Worm (Caenorhabditis elegans) whole organism, young adult: ENCODE data around the gene syf-2.

ENCODE experiments used
- B0035.1 ChIP-seq: sonication (generic microtip); optimal IDR thresholded peaks from 2 replicates; lab custom pipeline; 2016; ENCODE audit warnings: missing genetic modification characterization, mild to moderate bottlenecking, missing compliant biosample characterization, missing genotype, missing genetic modification reagents
- B0261.1 ChIP-seq: sonication (generic microtip); optimal IDR thresholded peaks from 2 replicates; lab custom pipeline; 2016; ENCODE audit warnings: mild to moderate bottlenecking, missing genetic modification characterization, moderate library complexity, missing compliant biosample characterization
- B0336.3 ChIP-seq: fragments of 200-800 bp; sonication (Bioruptor generic); IDR thresholded peaks from 2 replicates; pipeline ENCODE4 v1.3.6; 2022; ENCODE audit warnings: missing genetic modification characterization, missing compliant biosample characterization
- C17E4.6 ChIP-seq: fragments of 200-800 bp; sonication (Bioruptor generic); IDR thresholded peaks from 2 replicates; pipeline ENCODE4 v1.3.6; 2022; ENCODE audit warnings: missing genetic modification reagents, missing genetic modification characterization, missing compliant biosample characterization
- D2030.7 ChIP-seq: fragments of 200-800 bp; sonication (Bioruptor generic); IDR thresholded peaks from 2 replicates; pipeline ENCODE4 v1.3.6; 2022; ENCODE audit warnings: missing genetic modification reagents, missing genetic modification characterization, missing compliant biosample characterization
- F10E7.11 ChIP-seq: sonication (generic microtip); optimal IDR thresholded peaks from 2 replicates; lab custom pipeline; 2017; ENCODE audit warnings: mild to moderate bottlenecking, missing genetic modification characterization, moderate library complexity, missing compliant biosample characterization
- F55B11.4 ChIP-seq: sonication (generic microtip); optimal IDR thresholded peaks from 2 replicates; lab custom pipeline; 2016; ENCODE audit warnings: missing compliant biosample characterization, missing genetic modification characterization, borderline replicate concordance; ENCODE audit not compliant: insufficient read depth
- F57C9.4 ChIP-seq: sonication (generic microtip); optimal IDR thresholded peaks from 2 replicates; lab custom pipeline; 2017; ENCODE audit warnings: mild to moderate bottlenecking, missing genetic modification characterization, missing compliant biosample characterization
- K12H6.12 ChIP-seq: fragments of 200-800 bp; sonication (Bioruptor generic); optimal IDR thresholded peaks from 2 replicates; lab custom pipeline; 2018; ENCODE audit warnings: mild to moderate bottlenecking, missing genetic modification characterization, missing compliant biosample characterization
- T26A5.8 ChIP-seq: sonication (generic microtip); optimal IDR thresholded peaks from 2 replicates; lab custom pipeline; 2016; ENCODE audit warnings: missing genetic modification characterization, missing compliant biosample characterization
- Y53G8AR.9 ChIP-seq: fragments of 200-800 bp; sonication (Bioruptor generic); conservative IDR thresholded peaks from 2 replicates; pipeline ENCODE4 v1.3.6; 2022; ENCODE audit warnings: missing genetic modification reagents, missing genetic modification characterization, missing compliant biosample characterization
- ama-1 ChIP-seq, 3 experiments: fragments of 150-350 bp in 1 of 3; sonication (generic microtip) in 2 of 3; optimal IDR thresholded peaks; 2 replicates each; lab custom pipeline; 2014 to 2018; ENCODE audit warnings: missing biosample characterization in 2 of 3, missing genetic modification characterization in 2 of 3, missing genetic modification reagents in 2 of 3
- aptf-2 ChIP-seq: fragments of 200-800 bp; sonication (Bioruptor generic); conservative IDR thresholded peaks from 2 replicates; pipeline ENCODE4 v1.3.6; 2022; ENCODE audit warnings: missing genetic modification reagents, missing genetic modification characterization, missing compliant biosample characterization
- attf-3 ChIP-seq: fragments of 200-800 bp; sonication (Bioruptor generic); conservative IDR thresholded peaks from 2 replicates; pipeline ENCODE4 v1.3.6; 2022; ENCODE audit warnings: missing genetic modification reagents, missing genetic modification characterization, missing compliant biosample characterization
- ccch-3 ChIP-seq: fragments of 200-800 bp; sonication (Bioruptor generic); optimal IDR thresholded peaks from 2 replicates; lab custom pipeline; 2018; ENCODE audit warnings: mild to moderate bottlenecking, missing genetic modification characterization, missing compliant biosample characterization
- ceh-40 ChIP-seq: fragments of 200-800 bp; sonication (Bioruptor generic); IDR thresholded peaks from 2 replicates; pipeline ENCODE4 v1.3.6; 2022; ENCODE audit warnings: missing genetic modification characterization, missing compliant biosample characterization
- ceh-58 ChIP-seq: fragments of 200-800 bp; sonication (Bioruptor generic); IDR thresholded peaks from 2 replicates; pipeline ENCODE4 v1.3.6; 2022; ENCODE audit warnings: missing genetic modification characterization, missing compliant biosample characterization
- dox-1 ChIP-seq: fragments of 200-800 bp; sonication (Bioruptor generic); IDR thresholded peaks from 2 replicates; pipeline ENCODE4 v1.3.6; 2022; ENCODE audit warnings: missing genetic modification reagents, missing genetic modification characterization, missing compliant biosample characterization
- dpl-1 ChIP-seq: fragments of 150-350 bp; optimal IDR thresholded peaks from 2 replicates; lab custom pipeline; 2014; ENCODE audit warnings: missing biosample characterization, missing genetic modification reagents, missing genetic modification characterization
- egrh-3 ChIP-seq: fragments of 200-800 bp; sonication (Bioruptor generic); IDR thresholded peaks from 2 replicates; pipeline ENCODE4 v1.3.6; 2022; ENCODE audit warnings: missing genetic modification reagents, missing genetic modification characterization, missing compliant biosample characterization
- ekl-4 ChIP-seq: fragments of 200-800 bp; sonication (Bioruptor generic); IDR thresholded peaks from 2 replicates; pipeline ENCODE4 v1.3.6; 2022; ENCODE audit warnings: missing genetic modification reagents, missing genetic modification characterization, missing compliant biosample characterization
- hlh-12 ChIP-seq: sonication (generic microtip); optimal IDR thresholded peaks from 2 replicates; lab custom pipeline; 2016; ENCODE audit warnings: missing genetic modification characterization, missing compliant biosample characterization
- hlh-26 ChIP-seq: fragments of 200-800 bp; sonication (Bioruptor generic); conservative IDR thresholded peaks from 2 replicates; pipeline ENCODE4 v1.3.6; 2022; ENCODE audit warnings: missing genetic modification reagents, missing genetic modification characterization, missing compliant biosample characterization
- hmg-1.2 ChIP-seq: fragments of 200-800 bp; sonication (Bioruptor generic); IDR thresholded peaks from 2 replicates; pipeline ENCODE4 v1.3.6; 2022; ENCODE audit warnings: missing genetic modification reagents, missing genetic modification characterization, missing compliant biosample characterization
- let-526 ChIP-seq: fragments of 200-800 bp; sonication (Bioruptor generic); IDR thresholded peaks from 2 replicates; pipeline ENCODE4 v1.3.6; 2022; ENCODE audit warnings: missing genetic modification reagents, missing genetic modification characterization, missing compliant biosample characterization
- lin-26 ChIP-seq: fragments of 200-800 bp; sonication (Bioruptor generic); IDR thresholded peaks from 2 replicates; pipeline ENCODE4 v1.3.6; 2022; ENCODE audit warnings: missing genetic modification reagents, missing genetic modification characterization, missing compliant biosample characterization
- lin-54 ChIP-seq: fragments of 200-800 bp; sonication (Bioruptor generic); optimal IDR thresholded peaks from 2 replicates; lab custom pipeline; 2018; ENCODE audit warnings: mild to moderate bottlenecking, missing genetic modification characterization, missing compliant biosample characterization
- lir-1 ChIP-seq: fragments of 200-800 bp; sonication (Bioruptor generic); conservative IDR thresholded peaks from 2 replicates; pipeline ENCODE4 v1.3.6; 2022; ENCODE audit warnings: missing genetic modification reagents, missing genetic modification characterization, missing compliant biosample characterization
- lsl-1 ChIP-seq: fragments of 200-800 bp; sonication (Bioruptor generic); optimal IDR thresholded peaks from 2 replicates; lab custom pipeline; 2018; ENCODE audit warnings: mild to moderate bottlenecking, missing genetic modification characterization, moderate library complexity, missing compliant biosample characterization
- mxl-1 ChIP-seq: sonication (generic microtip); optimal IDR thresholded peaks from 2 replicates; lab custom pipeline; 2016; ENCODE audit warnings: missing genetic modification characterization, missing compliant biosample characterization
- nfyb-1 ChIP-seq: fragments of 200-800 bp; sonication (Bioruptor generic); IDR thresholded peaks from 2 replicates; pipeline ENCODE4 v1.3.6; 2022; ENCODE audit warnings: missing genetic modification reagents, missing genetic modification characterization, missing compliant biosample characterization
- nhr-179 ChIP-seq: sonication (generic microtip); optimal IDR thresholded peaks from 2 replicates; lab custom pipeline; 2016; ENCODE audit warnings: mild to moderate bottlenecking, missing genetic modification characterization, missing compliant biosample characterization
- nhr-80 ChIP-seq: sonication (generic microtip); optimal IDR thresholded peaks from 2 replicates; lab custom pipeline; 2016; ENCODE audit warnings: missing genetic modification characterization, missing compliant biosample characterization
- rcor-1 ChIP-seq: fragments of 200-800 bp; sonication (Bioruptor generic); IDR thresholded peaks from 2 replicates; pipeline ENCODE4 v1.3.6; 2022; ENCODE audit warnings: missing genetic modification reagents, missing genetic modification characterization, missing compliant biosample characterization
- rpc-1 ChIP-seq, 2 experiments: fragments of 150-350 bp in 1 of 2; sonication (generic microtip) in 1 of 2; optimal IDR thresholded peaks; 2 replicates each; lab custom pipeline; 2014 to 2018; ENCODE audit warnings: missing biosample characterization in 1 of 2, missing genetic modification characterization in 1 of 2, missing genetic modification reagents in 1 of 2, missing genotype in 1 of 2
- sea-2 ChIP-seq: fragments of 200-800 bp; sonication (Bioruptor generic); IDR thresholded peaks from 2 replicates; pipeline ENCODE4 v1.3.6; 2022; ENCODE audit warnings: missing genetic modification characterization, missing compliant biosample characterization
- snpc-1.3 ChIP-seq: sonication (generic microtip); optimal IDR thresholded peaks from 2 replicates; lab custom pipeline; 2017; ENCODE audit warnings: missing genetic modification characterization, mild to moderate bottlenecking, missing compliant biosample characterization, antibody characterized with exemption, moderate library complexity, missing genotype, missing genetic modification reagents; ENCODE audit not compliant: insufficient read depth
- snpc-4 ChIP-seq, 5 experiments: fragments of 150-350 bp in 1 of 5; sonication (generic microtip) in 4 of 5; optimal IDR thresholded peaks; 2 replicates each; lab custom pipeline; 2014 to 2018; ENCODE audit warnings: missing genetic modification characterization in 5 of 5, missing biosample characterization in 3 of 5, antibody characterized with exemption in 2 of 5, mild to moderate bottlenecking in 2 of 5, missing compliant biosample characterization in 2 of 5, missing genotype in 2 of 5, moderate library complexity in 2 of 5, missing genetic modification reagents in 1 of 5
- somi-1 ChIP-seq: fragments of 200-800 bp; sonication (Bioruptor generic); optimal IDR thresholded peaks from 2 replicates; lab custom pipeline; 2018; ENCODE audit warnings: mild to moderate bottlenecking, missing genetic modification characterization, missing compliant biosample characterization
- sptf-2 ChIP-seq: fragments of 200-800 bp; sonication (Bioruptor generic); optimal IDR thresholded peaks from 2 replicates; lab custom pipeline; 2018; ENCODE audit warnings: mild to moderate bottlenecking, missing genetic modification characterization, missing compliant biosample characterization
- tlf-1 ChIP-seq: fragments of 200-800 bp; sonication (Bioruptor generic); optimal IDR thresholded peaks from 2 replicates; lab custom pipeline; 2018; ENCODE audit warnings: mild to moderate bottlenecking, missing genetic modification characterization, missing compliant biosample characterization
- zfh-2 ChIP-seq: fragments of 200-800 bp; sonication (Bioruptor generic); conservative IDR thresholded peaks from 2 replicates; pipeline ENCODE4 v1.3.6; 2022; ENCODE audit warnings: missing genetic modification reagents, missing genetic modification characterization, missing compliant biosample characterization
- zim-3 ChIP-seq: sonication (generic microtip); optimal IDR thresholded peaks from 2 replicates; lab custom pipeline; 2017; ENCODE audit warnings: mild to moderate bottlenecking, missing genetic modification characterization, moderate library complexity, missing compliant biosample characterization
- ztf-25 ChIP-seq: fragments of 200-800 bp; sonication (Bioruptor generic); IDR thresholded peaks from 2 replicates; pipeline ENCODE4 v1.3.6; 2022; ENCODE audit warnings: missing genetic modification reagents, missing genetic modification characterization, missing compliant biosample characterization
- ztf-3 ChIP-seq: fragments of 200-800 bp; sonication (Bioruptor generic); optimal IDR thresholded peaks from 2 replicates; lab custom pipeline; 2018; ENCODE audit warnings: mild to moderate bottlenecking, missing genetic modification characterization, missing compliant biosample characterization
- ztf-6 ChIP-seq: fragments of 200-800 bp; sonication (Bioruptor generic); IDR thresholded peaks from 2 replicates; pipeline ENCODE4 v1.3.6; 2022; ENCODE audit warnings: missing genetic modification reagents, missing genetic modification characterization, missing compliant biosample characterization

syf-2 gene

DNA sequence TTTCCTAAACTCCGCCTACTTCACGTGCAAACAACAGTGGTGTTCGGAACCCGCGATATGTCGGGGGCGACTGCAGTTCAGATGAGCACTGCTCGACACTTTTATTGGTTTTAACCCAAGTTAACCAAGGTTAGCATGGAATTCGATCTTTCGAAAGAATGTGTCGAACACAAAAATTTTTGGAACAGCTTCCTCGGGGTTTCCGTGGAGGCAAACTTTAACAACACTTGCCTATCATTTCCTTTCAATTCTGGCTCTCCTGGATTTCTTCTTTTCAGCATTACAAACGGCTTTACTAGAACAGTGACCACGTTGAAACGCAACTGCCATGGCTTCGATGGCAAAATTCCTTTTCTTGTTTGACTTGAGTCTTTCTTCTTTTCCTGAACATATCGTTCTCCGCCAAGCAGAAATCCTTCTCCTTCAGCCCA lies 20.6 kb downstream of the syf-2 start (continued):
- TF ChIP-seq rcor-1 (peak; percentile 86), dpl-1 (GFP tag; lab: Kevin White, UChicago) (no peak)

DNA sequence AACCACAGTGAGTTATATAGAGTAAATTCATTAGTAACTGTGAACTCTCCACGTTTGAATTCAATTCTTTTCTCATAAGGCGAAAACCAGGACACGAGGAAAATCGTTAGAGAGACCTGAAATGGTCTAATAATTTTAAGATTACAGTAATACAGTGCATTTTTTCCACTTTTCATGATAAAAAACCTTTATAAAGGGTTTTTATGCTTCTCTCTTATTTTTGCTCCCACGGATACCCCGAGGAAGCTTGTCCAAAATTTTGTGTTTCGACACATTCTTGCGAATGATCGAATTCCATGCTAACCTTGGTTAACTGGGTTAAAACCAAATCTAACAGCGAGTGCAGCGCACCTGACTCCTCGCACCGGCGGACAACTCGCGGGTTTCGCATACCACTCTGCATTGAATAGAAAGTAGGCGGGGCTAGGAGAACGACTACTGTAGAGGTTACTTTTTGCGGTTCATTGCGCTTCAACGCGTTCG lies 21.6 kb downstream of the syf-2 start:
- peak; percentile 31 for TF ChIP-seq tlf-1
- TF ChIP-seq ztf-25 (GFP tag; lab: Robert Waterston, UW), result no peak
- TF ChIP-seq ccch-3 (GFP tag; lab: Kevin White, UChicago), result no peak
- peak; percentile 67 for TF ChIP-seq lin-54
- 0 out of 2 replicates have a peak, but pooled peaks have one; percentile 16 for TF ChIP-seq lir-1 (GFP tag; lab: Robert Waterston, UW)
- TF ChIP-seq D2030.7, result peak; percentile 96
- no peak for TF ChIP-seq dpl-1 (GFP tag; lab: Kevin White, UChicago)
- peak; percentile 88 for TF ChIP-seq hmg-1.2 (GFP tag; lab: Robert Waterston, UW)
- no peak for TF ChIP-seq rpc-1 (optimal IDR thresholded peaks at IDR 0.05; lab: Kevin White, UChicago)
- TF ChIP-seq rpc-1 (tag; optimal IDR thresholded peaks at IDR 0.05; lab: Kevin White, UChicago), result no peak
- TF ChIP-seq egrh-3 (GFP tag; lab: Robert Waterston, UW), result no peak
- no peak for TF ChIP-seq B0035.1 (tag; lab: Kevin White, UChicago)
- peak; percentile 89 for TF ChIP-seq snpc-1.3 (tag; lab: Kevin White, UChicago)
- TF ChIP-seq ceh-40 (GFP tag; lab: Robert Waterston, UW), result no peak
- no peak for TF ChIP-seq sptf-2 (GFP tag; lab: Kevin White, UChicago)
- TF ChIP-seq C17E4.6 (GFP tag; lab: Robert Waterston, UW), result no peak
- no peak for TF ChIP-seq zfh-2 (GFP tag; lab: Robert Waterston, UW)
- no peak for TF ChIP-seq ztf-3
- TF ChIP-seq ceh-58 (GFP tag; lab: Robert Waterston, UW), result no peak
- TF ChIP-seq zim-3 (tag; lab: Kevin White, UChicago), result no peak
- no peak for TF ChIP-seq somi-1 (GFP tag; lab: Kevin White, UChicago)
- peak; percentile 94 for TF ChIP-seq snpc-4 (GFP tag; optimal IDR thresholded peaks at IDR 0.05; lab: Kevin White, UChicago)
- peak; percentile 94 to 98 (median 96) for TF ChIP-seq snpc-4 (tag; optimal IDR thresholded peaks at IDR 0.05; lab: Kevin White, UChicago)
- peak; percentile 66; the same call in 1 of the 2 replicates for TF ChIP-seq B0336.3 (GFP tag; lab: Robert Waterston, UW)
- no peak for TF ChIP-seq mxl-1 (tag; lab: Kevin White, UChicago)
- TF ChIP-seq F55B11.4, result no peak
- no peak for TF ChIP-seq F57C9.4 (tag; lab: Kevin White, UChicago)
- no peak for TF ChIP-seq hlh-26
- TF ChIP-seq hlh-12 (tag; lab: Kevin White, UChicago), result no peak
- no peak for TF ChIP-seq ztf-6 (GFP tag; lab: Robert Waterston, UW)
- no peak for TF ChIP-seq aptf-2 (GFP tag; lab: Robert Waterston, UW)
- peak; percentile 72 for TF ChIP-seq nfyb-1 (GFP tag; lab: Robert Waterston, UW)
- no peak for TF ChIP-seq sea-2
- no peak for TF ChIP-seq T26A5.8
- TF ChIP-seq ama-1 (optimal IDR thresholded peaks at IDR 0.05; lab: Kevin White, UChicago), result peak; percentile 8
- no peak for TF ChIP-seq ama-1 (GFP tag; optimal IDR thresholded peaks at IDR 0.05; lab: Kevin White, UChicago)
- no peak for TF ChIP-seq B0261.1 (tag; lab: Kevin White, UChicago)
- peak; percentile 50; the same call in 1 of the 2 replicates for TF ChIP-seq attf-3 (GFP tag; lab: Robert Waterston, UW)
- no peak for TF ChIP-seq nhr-179
- TF ChIP-seq Y53G8AR.9, result peak; percentile 51; the same call in 1 of the 2 replicates
- TF ChIP-seq nhr-80 (tag; lab: Kevin White, UChicago), result no peak
- no peak for TF ChIP-seq F10E7.11 (tag; lab: Kevin White, UChicago)
- peak; percentile 67 for TF ChIP-seq lsl-1 (GFP tag; lab: Kevin White, UChicago)
- peak; percentile 73 for TF ChIP-seq ekl-4 (GFP tag; lab: Robert Waterston, UW)
- TF ChIP-seq K12H6.12 (tag; lab: Kevin White, UChicago), result no peak
- peak; percentile 80 for TF ChIP-seq dox-1 (GFP tag; lab: Robert Waterston, UW)
- TF ChIP-seq lin-26 (GFP tag; lab: Robert Waterston, UW), result peak; percentile 45; the same call in 1 of the 2 replicates
- TF ChIP-seq let-526 (GFP tag; lab: Robert Waterston, UW), result no peak
